Worm (Caenorhabditis elegans): ENCODE measurements around the gene T19D12.10.

- TF ChIP-seq lsy-2 (tag; optimal IDR thresholded peaks at IDR 0.05), result no peak
- no peak for TF ChIP-seq ztf-4 (tag; optimal IDR thresholded peaks at IDR 0.05)
- TF ChIP-seq elt-3 (tag; optimal IDR thresholded peaks at IDR 0.05), result no peak
- TF ChIP-seq nhr-10 (tag; optimal IDR thresholded peaks at IDR 0.05), result no peak
Measured at ce11 chrII:6612544-6612943, 46.1 kb downstream of the T19D12.10 start.
